Fruit fly (Drosophila melanogaster) whole organism, prepupa: ENCODE measurements around the gene CG13065.

ENCODE experiments used
- Blimp-1 ChIP-seq: fragments of 200-800 bp; sonication (Bioruptor generic); optimal IDR thresholded peaks from 3 replicates; lab custom pipeline; 2017; ENCODE audit warnings: missing biosample characterization, missing genetic modification characterization, mild to moderate bottlenecking, moderate library complexity, missing genetic modification reagents
- CG10631 ChIP-seq: fragments of 200-800 bp; sonication (Bioruptor generic); optimal IDR thresholded peaks from 2 replicates; lab custom pipeline; 2016; ENCODE audit warnings: missing biosample characterization, missing genetic modification characterization
- CG10669 ChIP-seq: fragments of 200-800 bp; sonication (Bioruptor generic); optimal IDR thresholded peaks from 3 replicates; lab custom pipeline; 2018; ENCODE audit warnings: missing biosample characterization, mild to moderate bottlenecking, missing genetic modification characterization, moderate library complexity
- CG11762 ChIP-seq: fragments of 200-800 bp; sonication (Bioruptor generic); optimal IDR thresholded peaks from 3 replicates; lab custom pipeline; 2016; ENCODE audit warnings: missing biosample characterization, missing genetic modification characterization; ENCODE audit not compliant: insufficient read depth
- CG15336 ChIP-seq: fragments of 200-800 bp; sonication (Bioruptor generic); IDR thresholded peaks from 2 replicates; pipeline ENCODE4 v1.3.6; 2022; ENCODE audit warnings: missing biosample characterization, missing genetic modification characterization
- CG1621 ChIP-seq: fragments of 200-800 bp; sonication (Bioruptor generic); optimal IDR thresholded peaks from 3 replicates; lab custom pipeline; 2018; ENCODE audit warnings: missing biosample characterization, mild to moderate bottlenecking, missing genetic modification characterization
- CG16779 ChIP-seq: fragments of 200-800 bp; sonication (Bioruptor generic); optimal IDR thresholded peaks from 3 replicates; lab custom pipeline; 2017; ENCODE audit warnings: missing biosample characterization, mild to moderate bottlenecking, missing genetic modification characterization
- CG3032 ChIP-seq: fragments of 200-800 bp; optimal IDR thresholded peaks from 2 replicates; lab custom pipeline; 2019; ENCODE audit warnings: missing biosample characterization, mild to moderate bottlenecking, missing genetic modification characterization, moderate library complexity
- CG32006 ChIP-seq: fragments of 200-800 bp; sonication (Bioruptor generic); optimal IDR thresholded peaks from 3 replicates; lab custom pipeline; 2017; ENCODE audit warnings: missing biosample characterization, mild to moderate bottlenecking, missing genetic modification characterization
- CG4318 ChIP-seq: fragments of 200-800 bp; sonication (Bioruptor generic); optimal IDR thresholded peaks from 3 replicates; lab custom pipeline; 2017; ENCODE audit warnings: missing biosample characterization, mild to moderate bottlenecking, missing genetic modification characterization
- CG6276 ChIP-seq: fragments of 200-800 bp; sonication (Bioruptor generic); optimal IDR thresholded peaks from 2 replicates; lab custom pipeline; 2017; ENCODE audit warnings: missing biosample characterization, mild to moderate bottlenecking, missing genetic modification characterization
- CG6792 ChIP-seq: fragments of 200-800 bp; sonication (Bioruptor generic); optimal IDR thresholded peaks from 3 replicates; lab custom pipeline; 2016; ENCODE audit warnings: missing biosample characterization, missing genetic modification characterization
- CG6808 ChIP-seq: fragments of 200-800 bp; sonication (Bioruptor generic); optimal IDR thresholded peaks from 3 replicates; lab custom pipeline; 2017; ENCODE audit warnings: missing biosample characterization, missing genetic modification characterization, mild to moderate bottlenecking, moderate library complexity, missing genetic modification reagents
- CG7368 ChIP-seq: fragments of 200-800 bp; sonication (Bioruptor generic); optimal IDR thresholded peaks from 3 replicates; lab custom pipeline; 2016; ENCODE audit warnings: missing biosample characterization, missing genetic modification characterization
- CG8119 ChIP-seq: fragments of 200-800 bp; sonication (Bioruptor generic); IDR thresholded peaks from 3 replicates; pipeline ENCODE4 v1.3.6; 2022; ENCODE audit warnings: missing biosample characterization, missing genetic modification characterization
- CG9139 ChIP-seq: fragments of 200-800 bp; sonication (Bioruptor generic); optimal IDR thresholded peaks from 3 replicates; lab custom pipeline; 2017; ENCODE audit warnings: missing biosample characterization, mild to moderate bottlenecking, missing genetic modification characterization
- Eip75B ChIP-seq: fragments of 200-800 bp; sonication (Bioruptor generic); optimal IDR thresholded peaks from 3 replicates; lab custom pipeline; 2016; ENCODE audit warnings: missing biosample characterization, missing genetic modification characterization
- Eip78C ChIP-seq: fragments of 200-800 bp; sonication (Bioruptor generic); peaks from one replicate; lab custom pipeline; 2016; ENCODE audit warnings: missing biosample characterization, missing genetic modification characterization
- Eip93F ChIP-seq: fragments of 200-800 bp; sonication (Bioruptor generic); optimal IDR thresholded peaks from 2 replicates; lab custom pipeline; 2016; ENCODE audit warnings: missing biosample characterization, mild to moderate bottlenecking, missing genetic modification characterization
- Ets96B ChIP-seq: fragments of 200-800 bp; optimal IDR thresholded peaks from 2 replicates; lab custom pipeline; 2019; ENCODE audit warnings: missing biosample characterization, mild to moderate bottlenecking, missing genetic modification characterization, moderate library complexity
- Hr4 ChIP-seq: fragments of 200-800 bp; sonication (Bioruptor generic); optimal IDR thresholded peaks from 3 replicates; lab custom pipeline; 2016; ENCODE audit warnings: missing biosample characterization, missing genetic modification characterization
- Lpt ChIP-seq: fragments of 200-800 bp; sonication (Bioruptor generic); optimal IDR thresholded peaks from 3 replicates; lab custom pipeline; 2016; ENCODE audit warnings: missing biosample characterization, missing genetic modification characterization
- Sox15 ChIP-seq: fragments of 200-800 bp; sonication (Bioruptor generic); optimal IDR thresholded peaks from 3 replicates; lab custom pipeline; 2016; ENCODE audit warnings: missing biosample characterization, missing genetic modification characterization
- achi ChIP-seq: fragments of 200-800 bp; sonication (Bioruptor generic); optimal IDR thresholded peaks from 3 replicates; lab custom pipeline; 2016; ENCODE audit warnings: missing biosample characterization, missing genetic modification characterization
- acj6 ChIP-seq: fragments of 200-800 bp; sonication (Bioruptor generic); optimal IDR thresholded peaks from 3 replicates; lab custom pipeline; 2016; ENCODE audit warnings: missing biosample characterization, missing genetic modification characterization
- cyc ChIP-seq: fragments of 200-800 bp; sonication (Bioruptor generic); optimal IDR thresholded peaks from 3 replicates; lab custom pipeline; 2016; ENCODE audit warnings: missing biosample characterization, missing genetic modification characterization
- dac ChIP-seq: fragments of 200-800 bp; sonication (Bioruptor generic); optimal IDR thresholded peaks from 2 replicates; lab custom pipeline; 2017; ENCODE audit warnings: missing biosample characterization, mild to moderate bottlenecking, missing genetic modification characterization
- dsx ChIP-seq: fragments of 200-800 bp; optimal IDR thresholded peaks from 3 replicates; lab custom pipeline; 2019; ENCODE audit warnings: missing biosample characterization, mild to moderate bottlenecking, missing genetic modification characterization, moderate library complexity; ENCODE audit not compliant: poor library complexity, severe bottlenecking
- eg ChIP-seq: fragments of 200-800 bp; sonication (Bioruptor generic); IDR thresholded peaks from 3 replicates; pipeline ENCODE4 v1.3.6; 2022; ENCODE audit warnings: missing biosample characterization, missing genetic modification characterization
- fd59A ChIP-seq: fragments of 200-800 bp; sonication (Bioruptor generic); optimal IDR thresholded peaks from 2 replicates; lab custom pipeline; 2017; ENCODE audit warnings: missing biosample characterization, mild to moderate bottlenecking, missing genetic modification characterization, missing genetic modification reagents
- fkh ChIP-seq: fragments of 200-800 bp; sonication (Bioruptor generic); optimal IDR thresholded peaks from 3 replicates; lab custom pipeline; 2017; ENCODE audit warnings: missing biosample characterization, mild to moderate bottlenecking, missing genetic modification characterization, moderate library complexity
- lz ChIP-seq: fragments of 200-800 bp; sonication (Bioruptor generic); optimal IDR thresholded peaks from 3 replicates; lab custom pipeline; 2016; ENCODE audit warnings: missing biosample characterization, missing genetic modification characterization
- pdm3 ChIP-seq: fragments of 200-800 bp; sonication (Bioruptor generic); optimal IDR thresholded peaks from 3 replicates; lab custom pipeline; 2016; ENCODE audit warnings: missing biosample characterization, missing genetic modification characterization
- salr ChIP-seq, 2 experiments: fragments of 200-800 bp; sonication (Bioruptor generic); optimal IDR thresholded peaks; 3 replicates each; lab custom pipeline; 2016 to 2018; ENCODE audit warnings: missing biosample characterization in 2 of 2, missing genetic modification characterization in 2 of 2, mild to moderate bottlenecking in 1 of 2
- spab ChIP-seq: fragments of 200-800 bp; sonication (Bioruptor generic); optimal IDR thresholded peaks from 2 replicates; lab custom pipeline; 2017; ENCODE audit warnings: missing biosample characterization, mild to moderate bottlenecking, missing genetic modification characterization, missing genetic modification reagents
- ss ChIP-seq, 2 experiments: fragments of 200-800 bp; sonication (Bioruptor generic); optimal IDR thresholded peaks; 2 replicates in 1 of 2; 3 replicates in 1 of 2; lab custom pipeline; 2017 to 2018; ENCODE audit warnings: mild to moderate bottlenecking in 2 of 2, missing biosample characterization in 2 of 2, missing genetic modification characterization in 2 of 2, moderate library complexity in 1 of 2
- vri ChIP-seq: fragments of 200-800 bp; sonication (Bioruptor generic); optimal IDR thresholded peaks from 3 replicates; lab custom pipeline; 2016; ENCODE audit warnings: missing biosample characterization, mild to moderate bottlenecking, missing genetic modification characterization

CG13065 gene

DNA sequence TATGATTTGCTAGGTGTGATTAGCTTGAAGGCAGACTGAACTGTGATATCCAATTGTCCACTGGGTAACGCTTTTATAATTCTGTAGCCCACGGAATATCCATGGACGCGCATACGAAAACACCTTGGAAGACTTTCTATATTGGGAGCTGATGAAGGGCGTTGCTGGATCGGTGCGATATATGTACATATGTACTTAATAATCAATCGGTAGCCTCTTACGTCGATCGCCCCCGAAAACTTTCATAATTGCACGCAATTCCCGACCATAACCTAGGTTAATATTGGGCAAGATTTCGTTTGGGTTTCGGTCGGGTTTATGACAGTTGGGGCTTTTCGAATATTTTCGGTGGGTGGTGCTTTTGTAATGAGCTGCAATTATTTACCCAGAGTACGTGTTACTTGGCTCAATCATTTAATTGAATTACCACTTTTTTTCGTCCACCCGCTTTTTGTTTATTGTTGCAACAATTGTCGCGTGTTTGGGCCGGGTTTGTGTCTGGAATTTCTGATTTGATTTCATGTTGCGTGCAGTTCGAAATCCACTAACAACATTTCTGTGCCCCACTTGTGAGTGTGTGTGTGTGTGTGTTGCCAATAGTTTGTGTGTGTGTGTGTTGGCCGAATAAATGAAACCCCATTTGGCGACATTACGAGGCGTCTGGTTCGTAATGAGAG is 4.8 kb downstream of the CG13065 start, which contains the start of gene CG13049:
Gene CG13049, minus strand, starts transcription at position 51 of the 677 bp plus-strand sequence.
- TF ChIP-seq ss (GFP tag; optimal IDR thresholded peaks at IDR 0.05; lab: Kevin White, UChicago) (peak in 1 of 2 experiments; percentile 62), cyc (GFP tag; lab: Kevin White, UChicago) (no peak)

DNA sequence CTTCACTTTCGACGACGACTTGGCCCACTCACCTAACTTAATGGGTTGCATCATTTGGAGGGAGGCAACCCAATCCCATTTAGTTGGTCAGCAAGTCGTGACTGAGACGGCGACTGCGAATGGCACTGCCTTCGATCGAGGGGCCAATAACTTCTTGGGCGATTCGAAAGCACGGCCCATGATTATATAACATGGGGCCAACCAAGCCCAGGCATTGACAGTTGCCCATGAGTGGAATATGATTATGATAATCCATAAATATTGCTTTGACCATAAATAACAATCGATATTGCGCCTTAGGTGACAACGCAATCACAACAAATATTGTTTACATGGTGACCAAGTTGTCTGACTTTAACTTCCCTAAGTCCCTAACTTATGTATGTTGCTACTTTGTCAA is 6.6 kb downstream of the CG13065 start, which contains the start of gene CG13048:
Gene CG13048, minus strand, starts transcription at position 101 of the 400 bp plus-strand sequence.
- TF ChIP-seq spab (GFP tag; lab: Kevin White, UChicago) = no peak
- TF ChIP-seq cyc (GFP tag; lab: Kevin White, UChicago) = no peak
- no peak for TF ChIP-seq eg (GFP tag; lab: Robert Waterston, UW)
- no peak for TF ChIP-seq Sox15
- TF ChIP-seq CG9139 = no peak
- TF ChIP-seq dsx = no peak
- TF ChIP-seq dac (GFP tag; lab: Kevin White, UChicago) = no peak
- TF ChIP-seq Ets96B (tag; lab: Kevin White, UChicago) = no peak
- no peak for TF ChIP-seq Blimp-1 (GFP tag; lab: Kevin White, UChicago)
- TF ChIP-seq vri (GFP tag; lab: Kevin White, UChicago) = no peak
- TF ChIP-seq CG11762 = no peak
- TF ChIP-seq CG6792 (GFP tag; lab: Kevin White, UChicago) = no peak
- no peak for TF ChIP-seq pdm3 (GFP tag; lab: Kevin White, UChicago)
- no peak for TF ChIP-seq fd59A (GFP tag; lab: Kevin White, UChicago)
- TF ChIP-seq CG1621 (tag; lab: Kevin White, UChicago) = no peak
- no peak for TF ChIP-seq acj6 (GFP tag; lab: Kevin White, UChicago)
- no peak for TF ChIP-seq salr (GFP tag; optimal IDR thresholded peaks at IDR 0.05; lab: Kevin White, UChicago)
- no peak for TF ChIP-seq lz
- no peak for TF ChIP-seq CG8119 (GFP tag; lab: Robert Waterston, UW)
- no peak for TF ChIP-seq CG4318 (GFP tag; lab: Kevin White, UChicago)

DNA sequence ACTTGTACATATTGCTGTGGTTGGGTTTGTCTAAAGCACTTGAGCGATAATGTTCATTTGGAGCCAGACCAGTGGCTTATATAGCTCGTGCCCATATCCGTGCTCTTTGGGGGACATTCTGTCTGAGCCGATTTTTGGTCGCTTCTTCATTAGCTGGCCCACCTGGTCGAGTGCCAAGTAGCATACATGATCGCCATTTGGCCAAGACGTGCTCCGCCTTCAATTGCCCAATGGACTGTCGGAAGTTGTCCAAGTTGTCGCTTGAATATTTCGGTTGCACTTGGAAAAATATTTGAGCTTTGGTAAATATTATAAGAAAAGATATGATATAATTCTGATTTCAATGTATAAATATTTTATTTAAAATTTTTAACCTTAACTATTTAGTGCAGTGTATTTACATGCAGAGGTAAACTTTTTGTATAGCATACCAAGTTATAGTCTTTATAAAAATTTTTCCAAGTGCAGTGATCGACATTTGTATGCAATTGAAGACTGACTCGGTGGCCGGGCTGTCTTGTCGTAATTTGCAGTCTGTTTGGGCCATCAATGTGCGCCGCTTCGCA is 8.2 kb downstream of the CG13065 start, which contains the start of gene CG13047:
Gene CG13047, minus strand, starts transcription at position 51 of the 566 bp plus-strand sequence.
- TF ChIP-seq Eip93F (GFP tag; lab: Kevin White, UChicago) (no peak), Eip75B (GFP tag; lab: Kevin White, UChicago) (no peak), CG15336 (GFP tag; lab: Robert Waterston, UW) (0 out of 2 replicates have a peak, but pooled peaks have one; percentile 26), CG32006 (peak; percentile 2), acj6 (GFP tag; lab: Kevin White, UChicago) (peak; percentile 13), CG3032 (tag; lab: Kevin White, UChicago) (peak; percentile 56), CG10669 (GFP tag; lab: Kevin White, UChicago) (peak; percentile 26), Ets96B (tag; lab: Kevin White, UChicago) (peak; percentile 37), Hr4 (GFP tag; lab: Kevin White, UChicago) (no peak), CG10631 (GFP tag; lab: Kevin White, UChicago) (peak; percentile 10), achi (GFP tag; lab: Kevin White, UChicago) (no peak), fkh (GFP tag; lab: Kevin White, UChicago) (no peak), CG11762 (no peak), CG6808 (peak; percentile 13), CG6276 (GFP tag; lab: Kevin White, UChicago) (no peak), Lpt (GFP tag; lab: Kevin White, UChicago) (no peak), CG7368 (GFP tag; lab: Kevin White, UChicago) (no peak), Eip78C (GFP tag; lab: Kevin White, UChicago) (peak; percentile 49), CG16779 (tag; lab: Kevin White, UChicago) (no peak)
- TF ChIP-seq, all 60 proteins: peak for 9
